Fruit fly (Drosophila melanogaster) whole organism, prepupa: ENCODE measurements around the gene MetRS-m.
A peak's percentile ranks its signal among the peaks of the same experiment; 100 is the strongest.

Experiments
- CG10631 ChIP-seq: fragments of 200-800 bp; sonication (Bioruptor generic); optimal IDR thresholded peaks from 2 replicates; lab custom pipeline; 2016; ENCODE audit warnings: missing biosample characterization, missing genetic modification characterization
- CG11294 ChIP-seq: fragments of 200-800 bp; sonication (Bioruptor generic); IDR thresholded peaks from 2 replicates; pipeline ENCODE4 v1.3.6; 2022; ENCODE audit warnings: missing biosample characterization, missing genetic modification characterization
- CG11762 ChIP-seq: fragments of 200-800 bp; sonication (Bioruptor generic); optimal IDR thresholded peaks from 3 replicates; lab custom pipeline; 2016; ENCODE audit warnings: missing biosample characterization, missing genetic modification characterization; ENCODE audit not compliant: insufficient read depth
- CG11902 ChIP-seq: fragments of 200-800 bp; sonication (Bioruptor generic); optimal IDR thresholded peaks from 3 replicates; lab custom pipeline; 2016; ENCODE audit warnings: missing biosample characterization, missing genetic modification characterization
- CG15336 ChIP-seq: fragments of 200-800 bp; sonication (Bioruptor generic); IDR thresholded peaks from 2 replicates; pipeline ENCODE4 v1.3.6; 2022; ENCODE audit warnings: missing biosample characterization, missing genetic modification characterization
- CG3032 ChIP-seq: fragments of 200-800 bp; optimal IDR thresholded peaks from 2 replicates; lab custom pipeline; 2019; ENCODE audit warnings: missing biosample characterization, mild to moderate bottlenecking, missing genetic modification characterization, moderate library complexity
- CG31627 ChIP-seq: fragments of 200-800 bp; sonication (Bioruptor generic); optimal IDR thresholded peaks from 3 replicates; lab custom pipeline; 2016; ENCODE audit warnings: missing biosample characterization, missing genetic modification characterization
- CG32006 ChIP-seq: fragments of 200-800 bp; sonication (Bioruptor generic); optimal IDR thresholded peaks from 3 replicates; lab custom pipeline; 2017; ENCODE audit warnings: missing biosample characterization, mild to moderate bottlenecking, missing genetic modification characterization
- CG4318 ChIP-seq: fragments of 200-800 bp; sonication (Bioruptor generic); optimal IDR thresholded peaks from 3 replicates; lab custom pipeline; 2017; ENCODE audit warnings: missing biosample characterization, mild to moderate bottlenecking, missing genetic modification characterization
- CG6163 ChIP-seq: fragments of 200-800 bp; sonication (Bioruptor generic); IDR thresholded peaks from 3 replicates; pipeline ENCODE4 v1.3.6; 2022; ENCODE audit warnings: missing biosample characterization, missing genetic modification characterization
- CG6276 ChIP-seq: fragments of 200-800 bp; sonication (Bioruptor generic); optimal IDR thresholded peaks from 2 replicates; lab custom pipeline; 2017; ENCODE audit warnings: missing biosample characterization, mild to moderate bottlenecking, missing genetic modification characterization
- CG6808 ChIP-seq: fragments of 200-800 bp; sonication (Bioruptor generic); optimal IDR thresholded peaks from 3 replicates; lab custom pipeline; 2017; ENCODE audit warnings: missing biosample characterization, missing genetic modification characterization, mild to moderate bottlenecking, moderate library complexity, missing genetic modification reagents
- CG6854 ChIP-seq: fragments of 200-800 bp; sonication (Bioruptor generic); optimal IDR thresholded peaks from 2 replicates; lab custom pipeline; 2017; ENCODE audit warnings: missing biosample characterization, mild to moderate bottlenecking, missing genetic modification characterization
- CG7368 ChIP-seq: fragments of 200-800 bp; sonication (Bioruptor generic); optimal IDR thresholded peaks from 3 replicates; lab custom pipeline; 2016; ENCODE audit warnings: missing biosample characterization, missing genetic modification characterization
- CG8119 ChIP-seq: fragments of 200-800 bp; sonication (Bioruptor generic); IDR thresholded peaks from 3 replicates; pipeline ENCODE4 v1.3.6; 2022; ENCODE audit warnings: missing biosample characterization, missing genetic modification characterization
- CG8632 ChIP-seq: fragments of 200-800 bp; sonication (Bioruptor generic); optimal IDR thresholded peaks from 3 replicates; lab custom pipeline; 2016; ENCODE audit warnings: missing biosample characterization, missing genetic modification characterization
- CG9139 ChIP-seq: fragments of 200-800 bp; sonication (Bioruptor generic); optimal IDR thresholded peaks from 3 replicates; lab custom pipeline; 2017; ENCODE audit warnings: missing biosample characterization, mild to moderate bottlenecking, missing genetic modification characterization
- Eip78C ChIP-seq: fragments of 200-800 bp; sonication (Bioruptor generic); peaks from one replicate; lab custom pipeline; 2016; ENCODE audit warnings: missing biosample characterization, missing genetic modification characterization
- Eip93F ChIP-seq: fragments of 200-800 bp; sonication (Bioruptor generic); optimal IDR thresholded peaks from 2 replicates; lab custom pipeline; 2016; ENCODE audit warnings: missing biosample characterization, mild to moderate bottlenecking, missing genetic modification characterization
- Ets21C ChIP-seq: fragments of 200-800 bp; sonication (Bioruptor generic); optimal IDR thresholded peaks from 3 replicates; lab custom pipeline; 2016; ENCODE audit warnings: missing biosample characterization, missing genetic modification characterization
- Gug ChIP-seq: fragments of 200-800 bp; sonication (Bioruptor generic); IDR thresholded peaks from 2 replicates; pipeline ENCODE4 v1.3.6; 2022; ENCODE audit warnings: missing biosample characterization, missing genetic modification characterization
- Hr38 ChIP-seq: sonication (Bioruptor generic); optimal IDR thresholded peaks from 2 replicates; lab custom pipeline; 2016; ENCODE audit warnings: missing biosample characterization, missing genetic modification characterization
- Hr39 ChIP-seq: fragments of 200-800 bp; sonication (Bioruptor generic); optimal IDR thresholded peaks from 2 replicates; lab custom pipeline; 2016; ENCODE audit warnings: missing biosample characterization, missing genetic modification characterization
- Hr4 ChIP-seq: fragments of 200-800 bp; sonication (Bioruptor generic); optimal IDR thresholded peaks from 3 replicates; lab custom pipeline; 2016; ENCODE audit warnings: missing biosample characterization, missing genetic modification characterization
- Lpt ChIP-seq: fragments of 200-800 bp; sonication (Bioruptor generic); optimal IDR thresholded peaks from 3 replicates; lab custom pipeline; 2016; ENCODE audit warnings: missing biosample characterization, missing genetic modification characterization
- Met ChIP-seq: fragments of 200-800 bp; sonication (Bioruptor generic); optimal IDR thresholded peaks from 3 replicates; lab custom pipeline; 2016; ENCODE audit warnings: missing biosample characterization, missing genetic modification characterization
- OdsH ChIP-seq: fragments of 200-800 bp; sonication (Bioruptor generic); optimal IDR thresholded peaks from 3 replicates; lab custom pipeline; 2016; ENCODE audit warnings: missing biosample characterization, missing genetic modification characterization
- Smox ChIP-seq: fragments of 200-800 bp; sonication (Bioruptor generic); optimal IDR thresholded peaks from 3 replicates; lab custom pipeline; 2016; ENCODE audit warnings: missing biosample characterization, missing genetic modification characterization
- Sox14 ChIP-seq: fragments of 200-800 bp; sonication (Bioruptor generic); optimal IDR thresholded peaks from 3 replicates; lab custom pipeline; 2016; ENCODE audit warnings: missing biosample characterization, missing genetic modification characterization
- achi ChIP-seq: fragments of 200-800 bp; sonication (Bioruptor generic); optimal IDR thresholded peaks from 3 replicates; lab custom pipeline; 2016; ENCODE audit warnings: missing biosample characterization, missing genetic modification characterization
- cyc ChIP-seq: fragments of 200-800 bp; sonication (Bioruptor generic); optimal IDR thresholded peaks from 3 replicates; lab custom pipeline; 2016; ENCODE audit warnings: missing biosample characterization, missing genetic modification characterization
- dac ChIP-seq: fragments of 200-800 bp; sonication (Bioruptor generic); optimal IDR thresholded peaks from 2 replicates; lab custom pipeline; 2017; ENCODE audit warnings: missing biosample characterization, mild to moderate bottlenecking, missing genetic modification characterization
- dsx ChIP-seq: fragments of 200-800 bp; optimal IDR thresholded peaks from 3 replicates; lab custom pipeline; 2019; ENCODE audit warnings: missing biosample characterization, mild to moderate bottlenecking, missing genetic modification characterization, moderate library complexity; ENCODE audit not compliant: poor library complexity, severe bottlenecking
- eg ChIP-seq: fragments of 200-800 bp; sonication (Bioruptor generic); IDR thresholded peaks from 3 replicates; pipeline ENCODE4 v1.3.6; 2022; ENCODE audit warnings: missing biosample characterization, missing genetic modification characterization
- fd59A ChIP-seq: fragments of 200-800 bp; sonication (Bioruptor generic); optimal IDR thresholded peaks from 2 replicates; lab custom pipeline; 2017; ENCODE audit warnings: missing biosample characterization, mild to moderate bottlenecking, missing genetic modification characterization, missing genetic modification reagents
- fkh ChIP-seq: fragments of 200-800 bp; sonication (Bioruptor generic); optimal IDR thresholded peaks from 3 replicates; lab custom pipeline; 2017; ENCODE audit warnings: missing biosample characterization, mild to moderate bottlenecking, missing genetic modification characterization, moderate library complexity
- lz ChIP-seq: fragments of 200-800 bp; sonication (Bioruptor generic); optimal IDR thresholded peaks from 3 replicates; lab custom pipeline; 2016; ENCODE audit warnings: missing biosample characterization, missing genetic modification characterization
- net ChIP-seq: fragments of 200-800 bp; sonication (Bioruptor generic); optimal IDR thresholded peaks from 3 replicates; lab custom pipeline; 2016; ENCODE audit warnings: missing biosample characterization, missing genetic modification characterization
- salr ChIP-seq, 2 experiments: fragments of 200-800 bp; sonication (Bioruptor generic); optimal IDR thresholded peaks; 3 replicates each; lab custom pipeline; 2016 to 2018; ENCODE audit warnings: missing biosample characterization in 2 of 2, missing genetic modification characterization in 2 of 2, mild to moderate bottlenecking in 1 of 2
- topi ChIP-seq: fragments of 200-800 bp; sonication (Bioruptor generic); optimal IDR thresholded peaks from 3 replicates; lab custom pipeline; 2016; ENCODE audit warnings: missing biosample characterization, missing genetic modification characterization
- vri ChIP-seq: fragments of 200-800 bp; sonication (Bioruptor generic); optimal IDR thresholded peaks from 3 replicates; lab custom pipeline; 2016; ENCODE audit warnings: missing biosample characterization, mild to moderate bottlenecking, missing genetic modification characterization

Gene MetRS-m

dm6 chr3R:14280324-14280723, 20.5 kb upstream of the MetRS-m start (continued):
- peak; percentile 41 for TF ChIP-seq Sox14
- TF ChIP-seq cyc: no peak
- no peak for TF ChIP-seq lz
- peak in 1 of 2 experiments; percentile 74 for TF ChIP-seq salr (GFP tag; optimal IDR thresholded peaks at IDR 0.05; lab: Kevin White, UChicago)
- no peak for TF ChIP-seq CG6808 (GFP tag; lab: Kevin White, UChicago)
- TF ChIP-seq fkh (GFP tag; lab: Kevin White, UChicago): no peak
- TF ChIP-seq CG11294: no peak
- TF ChIP-seq Ets21C (GFP tag; lab: Kevin White, UChicago): no peak
- no peak for TF ChIP-seq Hr38 (GFP tag; lab: Kevin White, UChicago)
- TF ChIP-seq CG11762: peak; percentile 22
- TF ChIP-seq CG6163: no peak
- peak; percentile 16 for TF ChIP-seq Hr39 (GFP tag; lab: Kevin White, UChicago)
- peak; percentile 27 for TF ChIP-seq net (GFP tag; lab: Kevin White, UChicago)
- peak; percentile 71 for TF ChIP-seq OdsH (GFP tag; lab: Kevin White, UChicago)
- TF ChIP-seq CG9139: no peak
- TF ChIP-seq Eip78C (GFP tag; lab: Kevin White, UChicago): peak; percentile 84
- TF ChIP-seq CG11902 (GFP tag; lab: Kevin White, UChicago): no peak
- peak; percentile 15 for TF ChIP-seq topi (GFP tag; lab: Kevin White, UChicago)
- peak; percentile 77 for TF ChIP-seq dac
- TF ChIP-seq Met: peak; percentile 9
- TF ChIP-seq dsx (GFP tag; lab: Kevin White, UChicago): no peak
- peak; percentile 62 for TF ChIP-seq Lpt (GFP tag; lab: Kevin White, UChicago)
- no peak for TF ChIP-seq CG6854 (GFP tag; lab: Kevin White, UChicago)
- TF ChIP-seq Smox: peak; percentile 8
- TF ChIP-seq CG31627 (GFP tag; lab: Kevin White, UChicago): peak; percentile 15
- no peak for TF ChIP-seq vri (GFP tag; lab: Kevin White, UChicago)
- TF ChIP-seq achi: peak; percentile 54
- TF ChIP-seq, all 60 proteins: peak for 32

dm6 chr3R:14279311-14279998, 19.7 kb upstream of the MetRS-m start:
- peak; percentile 65; the same call in 2 of the 3 replicates for TF ChIP-seq eg
- peak; percentile 73 for TF ChIP-seq CG4318
- no peak for TF ChIP-seq CG31627 (GFP tag; lab: Kevin White, UChicago)
- TF ChIP-seq CG11762: no peak
- TF ChIP-seq fd59A: no peak
- no peak for TF ChIP-seq CG6808 (GFP tag; lab: Kevin White, UChicago)
- TF ChIP-seq net (GFP tag; lab: Kevin White, UChicago): peak; percentile 22
- TF ChIP-seq CG8119 (GFP tag; lab: Robert Waterston, UW): peak; percentile 86
- peak; percentile 42; the same call in 1 of the 3 replicates for TF ChIP-seq CG6163
- peak; percentile 45 for TF ChIP-seq OdsH (GFP tag; lab: Kevin White, UChicago)
- TF ChIP-seq achi: peak; percentile 54
- TF ChIP-seq CG6276: peak; percentile 56
- TF ChIP-seq Gug: peak; percentile 28; the same call in 1 of the 2 replicates
- peak; percentile 14 for TF ChIP-seq Eip78C (GFP tag; lab: Kevin White, UChicago)
- TF ChIP-seq Met: peak; percentile 5
- TF ChIP-seq Hr4 (GFP tag; lab: Kevin White, UChicago): peak; percentile 34
- no peak for TF ChIP-seq Eip93F (GFP tag; lab: Kevin White, UChicago)
- no peak for TF ChIP-seq Ets21C (GFP tag; lab: Kevin White, UChicago)
- peak; percentile 3 for TF ChIP-seq Smox
- TF ChIP-seq CG3032: peak; percentile 40
- peak; percentile 81 for TF ChIP-seq CG32006 (GFP tag; lab: Kevin White, UChicago)
- peak; percentile 8 for TF ChIP-seq dac
- TF ChIP-seq CG10631: peak; percentile 28
- peak; percentile 23 for TF ChIP-seq CG8632
- TF ChIP-seq CG15336: peak; percentile 84
- TF ChIP-seq CG7368 (GFP tag; lab: Kevin White, UChicago): no peak
